Worm (Caenorhabditis elegans): Measurements from ENCODE around the gene T09A12.1.

DNA sequence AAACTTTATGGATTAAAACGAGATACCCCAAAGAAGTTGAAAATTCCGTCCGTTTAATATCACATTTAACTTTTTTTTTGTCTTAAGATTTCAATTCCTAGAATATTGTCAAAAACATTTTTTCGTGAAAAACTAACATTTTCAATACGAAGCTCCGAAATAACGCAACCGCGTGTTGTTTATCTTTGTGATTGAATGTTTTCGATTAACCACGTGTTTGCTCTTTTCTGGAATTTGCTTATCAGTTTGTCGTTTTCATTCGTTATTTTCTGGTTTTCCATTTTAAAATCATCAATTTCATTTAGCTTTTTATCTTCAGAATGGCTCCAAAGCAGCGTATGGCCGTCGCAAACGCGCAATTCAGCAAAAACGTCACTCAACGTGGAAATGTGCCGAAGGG, 18.9 kb upstream of the T09A12.1 start, which contains the start of gene serp-1.2:
- TF ChIP-seq ceh-82 (tag; optimal IDR thresholded peaks at IDR 0.05) = no peak
- no peak for TF ChIP-seq skn-1 (tag; optimal IDR thresholded peaks at IDR 0.05)
- TF ChIP-seq unc-62 (GFP tag; optimal IDR thresholded peaks at IDR 0.05) = no peak
- TF ChIP-seq ztf-4 (tag; optimal IDR thresholded peaks at IDR 0.05) = no peak
- no peak for TF ChIP-seq nhr-6 (tag; optimal IDR thresholded peaks at IDR 0.05)
- TF ChIP-seq alr-1 (tag; optimal IDR thresholded peaks at IDR 0.05) = no peak
- no peak for TF ChIP-seq lin-11 (tag; optimal IDR thresholded peaks at IDR 0.05)
- TF ChIP-seq gmeb-1 (tag; optimal IDR thresholded peaks at IDR 0.05) = no peak
- no peak for TF ChIP-seq blmp-1 (tag; optimal IDR thresholded peaks at IDR 0.05; ENCODE audit: insufficient read depth)
